Worm (Caenorhabditis elegans): ENCODE measurements around the gene K08E7.6.

The K08E7.6 gene

ce11 chrIV:12581046-12581445 lies at the start of gene K08E7.6:
Gene K08E7.6, minus strand, starts transcription at chrIV:12581146.
- TF ChIP-seq flt-1 (GFP tag; IDR thresholded peaks at IDR 0.05) (no peak), T22C8.4 (GFP tag; IDR thresholded peaks at IDR 0.05) (no peak), cog-1 (tag; optimal IDR thresholded peaks at IDR 0.05) (no peak), klf-2 (GFP tag; conservative IDR thresholded peaks at IDR 0.05) (no peak), ztf-23 (GFP tag; IDR thresholded peaks at IDR 0.05) (no peak), ztf-29 (GFP tag; IDR thresholded peaks at IDR 0.05) (no peak), ref-1 (GFP tag; conservative IDR thresholded peaks at IDR 0.05) (no peak), med-1 (GFP tag; optimal IDR thresholded peaks at IDR 0.05; ENCODE audit: insufficient read depth) (no peak), tab-1 (GFP tag; IDR thresholded peaks at IDR 0.05) (no peak)

DNA sequence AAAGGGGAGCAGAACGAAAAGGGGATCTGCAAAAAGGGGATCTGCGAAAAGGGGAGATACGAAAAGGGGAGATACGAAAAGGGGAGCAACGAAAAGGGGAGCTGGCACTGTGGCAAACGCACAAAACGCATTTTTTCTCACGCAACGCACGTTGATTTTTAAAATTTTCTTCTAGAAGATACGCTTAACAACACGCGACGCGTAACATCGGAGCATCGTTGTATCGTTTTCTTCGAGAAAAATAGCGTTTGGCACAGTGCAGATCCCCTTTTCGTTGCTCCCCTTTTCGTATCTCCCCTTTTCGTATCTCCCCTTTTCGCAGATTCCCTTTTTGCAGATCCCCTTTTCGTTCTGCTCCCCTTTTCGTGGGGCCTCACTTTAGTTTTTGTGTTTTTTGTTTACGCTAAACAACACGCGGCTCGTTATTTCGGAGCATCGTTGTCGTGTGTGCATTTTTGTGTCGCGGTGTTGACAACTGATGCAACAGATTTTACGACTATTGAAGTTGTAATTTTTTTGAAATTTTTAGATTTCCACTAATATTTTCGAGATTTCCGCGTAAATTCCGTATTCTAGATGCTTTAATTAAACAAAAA lies 40.6 kb upstream of the K08E7.6 start:
- TF ChIP-seq ztf-23 (GFP tag; IDR thresholded peaks at IDR 0.05) (0 out of 2 replicates have a peak, but pooled peaks have one; percentile 26), ref-1 (GFP tag; conservative IDR thresholded peaks at IDR 0.05) (0 out of 2 replicates have a peak, but pooled peaks have one; percentile 12)

- no peak for TF ChIP-seq T22C8.4 (GFP tag; IDR thresholded peaks at IDR 0.05)
- no peak for TF ChIP-seq med-1 (GFP tag; optimal IDR thresholded peaks at IDR 0.05; ENCODE audit: insufficient read depth)
- TF ChIP-seq klf-2 (GFP tag; conservative IDR thresholded peaks at IDR 0.05): no peak
- TF ChIP-seq cog-1 (tag; optimal IDR thresholded peaks at IDR 0.05): no peak
- TF ChIP-seq tab-1 (GFP tag; IDR thresholded peaks at IDR 0.05): no peak
- TF ChIP-seq flt-1 (GFP tag; IDR thresholded peaks at IDR 0.05): no peak
- no peak for TF ChIP-seq ref-1 (GFP tag; conservative IDR thresholded peaks at IDR 0.05)
- no peak for TF ChIP-seq ztf-29 (GFP tag; IDR thresholded peaks at IDR 0.05)
- no peak for TF ChIP-seq ztf-23 (GFP tag; IDR thresholded peaks at IDR 0.05)
Observed at ce11 chrIV:12620921-12621320, 40.0 kb upstream of the K08E7.6 start.

ce11 chrIV:12618877-12619276 lies 37.9 kb upstream of the K08E7.6 start:
- TF ChIP-seq ref-1 (GFP tag; conservative IDR thresholded peaks at IDR 0.05) (no peak), T22C8.4 (GFP tag; IDR thresholded peaks at IDR 0.05) (no peak), tab-1 (GFP tag; IDR thresholded peaks at IDR 0.05) (no peak), ztf-23 (GFP tag; IDR thresholded peaks at IDR 0.05) (no peak), klf-2 (GFP tag; conservative IDR thresholded peaks at IDR 0.05) (no peak), med-1 (GFP tag; optimal IDR thresholded peaks at IDR 0.05; ENCODE audit: insufficient read depth) (no peak), cog-1 (tag; optimal IDR thresholded peaks at IDR 0.05) (no peak), flt-1 (GFP tag; IDR thresholded peaks at IDR 0.05) (no peak), ztf-29 (GFP tag; IDR thresholded peaks at IDR 0.05) (no peak)

DNA sequence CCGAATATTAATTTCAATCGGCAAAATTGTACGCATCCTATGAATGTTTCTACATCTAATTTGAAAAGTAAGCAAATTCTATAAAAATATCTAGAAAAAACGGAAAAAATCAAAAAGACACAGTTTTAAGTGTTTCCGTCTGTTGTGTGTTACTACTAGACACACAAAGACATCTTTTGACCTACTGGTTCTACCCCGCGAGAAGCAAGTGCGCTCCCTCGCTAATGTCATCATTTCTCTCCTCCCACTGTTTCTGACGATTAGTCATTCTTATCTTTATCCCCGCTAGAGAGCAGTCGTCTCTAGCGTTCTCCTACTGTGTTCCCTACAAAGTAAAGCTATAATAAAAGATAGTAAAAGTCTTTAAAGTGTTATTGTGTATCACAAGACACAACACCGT lies 37.0 kb upstream of the K08E7.6 start:
- TF ChIP-seq klf-2 (GFP tag; conservative IDR thresholded peaks at IDR 0.05) (no peak), tab-1 (GFP tag; IDR thresholded peaks at IDR 0.05) (no peak)

DNA sequence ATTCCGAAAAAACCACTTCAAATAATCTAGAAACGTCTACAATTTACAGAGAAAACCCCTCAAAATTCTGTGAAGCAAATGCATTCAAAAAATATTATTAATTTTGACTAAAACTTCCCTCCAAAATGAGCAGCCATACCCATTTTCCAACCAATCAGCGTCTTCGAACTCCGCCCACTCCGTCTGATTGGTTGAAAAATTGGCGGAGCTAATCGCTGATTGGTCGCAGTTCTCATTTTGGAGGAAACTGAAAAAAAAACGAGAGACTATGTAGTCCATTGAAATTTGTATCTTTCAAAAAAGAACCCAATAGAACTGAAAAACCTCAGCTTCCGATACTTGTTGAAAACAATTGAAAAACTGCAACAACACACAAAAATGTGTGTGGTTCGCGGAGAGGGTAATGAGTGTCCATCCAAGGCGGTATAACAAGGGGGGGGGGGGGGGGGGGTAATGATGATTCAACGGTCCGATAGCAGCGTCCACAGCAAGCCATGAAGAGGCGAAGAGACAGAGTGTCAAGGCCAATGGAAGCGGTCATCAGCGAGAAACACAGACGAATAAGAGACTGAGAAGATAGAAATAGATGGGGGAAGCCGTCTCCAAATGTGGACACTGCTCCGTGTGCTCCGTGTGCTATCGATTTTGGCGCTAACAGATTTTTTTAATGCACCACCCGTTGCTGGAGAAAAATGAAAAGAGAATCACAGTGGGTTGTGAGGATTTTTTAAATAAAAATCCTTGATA lies 36.2 kb upstream of the K08E7.6 start:
- TF ChIP-seq klf-2 (GFP tag; conservative IDR thresholded peaks at IDR 0.05) (no peak), ztf-29 (GFP tag; IDR thresholded peaks at IDR 0.05) (peak; percentile 87), flt-1 (GFP tag; IDR thresholded peaks at IDR 0.05) (peak; percentile 74), cog-1 (tag; optimal IDR thresholded peaks at IDR 0.05) (no peak), med-1 (GFP tag; optimal IDR thresholded peaks at IDR 0.05; ENCODE audit: insufficient read depth) (no peak), tab-1 (GFP tag; IDR thresholded peaks at IDR 0.05) (peak; percentile 13; the same call in 1 of the 2 replicates), T22C8.4 (GFP tag; IDR thresholded peaks at IDR 0.05) (no peak)

DNA sequence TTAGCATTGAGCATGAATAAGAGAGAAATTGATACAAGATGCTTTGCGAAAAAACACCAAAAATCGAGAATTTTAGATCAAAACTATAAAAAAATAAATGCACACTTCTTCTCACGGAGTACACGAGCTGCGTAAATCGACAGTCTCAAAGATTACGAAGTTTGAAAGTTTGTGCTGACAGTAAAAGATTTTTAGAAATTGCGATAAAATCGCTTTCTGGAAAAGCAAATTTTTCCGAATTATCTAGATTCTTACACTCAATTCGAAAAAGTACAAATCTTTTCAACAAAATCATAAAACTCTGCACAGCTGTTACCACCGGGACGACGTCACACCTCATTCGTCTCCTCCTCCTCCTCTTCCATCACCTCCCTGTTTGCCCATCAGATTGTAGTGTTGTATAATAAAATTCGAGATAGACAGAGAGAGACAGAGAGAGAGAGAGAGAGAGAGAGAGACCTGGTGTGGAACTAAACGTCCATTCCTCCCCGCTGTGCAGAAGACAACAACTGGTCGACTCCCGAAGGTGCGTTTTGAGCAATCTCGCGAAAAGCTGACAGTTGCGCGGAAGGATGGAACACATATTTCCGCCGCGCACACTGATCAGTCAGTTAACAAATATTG lies 34.3 kb upstream of the K08E7.6 start:
- no peak for TF ChIP-seq ref-1 (GFP tag; conservative IDR thresholded peaks at IDR 0.05)
- 0 out of 2 replicates have a peak, but pooled peaks have one; percentile 37 for TF ChIP-seq flt-1 (GFP tag; IDR thresholded peaks at IDR 0.05)
- TF ChIP-seq tab-1 (GFP tag; IDR thresholded peaks at IDR 0.05): no peak
- TF ChIP-seq cog-1 (tag; optimal IDR thresholded peaks at IDR 0.05): peak; percentile 30

ce11 chrIV:12614624-12615023 lies 33.7 kb upstream of the K08E7.6 start, which contains the start of gene efa-6:
Gene efa-6, minus strand, starts transcription at chrIV:12614724.
- TF ChIP-seq flt-1 (GFP tag; IDR thresholded peaks at IDR 0.05) (no peak), med-1 (GFP tag; optimal IDR thresholded peaks at IDR 0.05; ENCODE audit: insufficient read depth) (no peak), cog-1 (tag; optimal IDR thresholded peaks at IDR 0.05) (no peak), tab-1 (GFP tag; IDR thresholded peaks at IDR 0.05) (no peak), ztf-29 (GFP tag; IDR thresholded peaks at IDR 0.05) (no peak), ztf-23 (GFP tag; IDR thresholded peaks at IDR 0.05) (no peak), ref-1 (GFP tag; conservative IDR thresholded peaks at IDR 0.05) (no peak), T22C8.4 (GFP tag; IDR thresholded peaks at IDR 0.05) (no peak), klf-2 (GFP tag; conservative IDR thresholded peaks at IDR 0.05) (no peak)

DNA sequence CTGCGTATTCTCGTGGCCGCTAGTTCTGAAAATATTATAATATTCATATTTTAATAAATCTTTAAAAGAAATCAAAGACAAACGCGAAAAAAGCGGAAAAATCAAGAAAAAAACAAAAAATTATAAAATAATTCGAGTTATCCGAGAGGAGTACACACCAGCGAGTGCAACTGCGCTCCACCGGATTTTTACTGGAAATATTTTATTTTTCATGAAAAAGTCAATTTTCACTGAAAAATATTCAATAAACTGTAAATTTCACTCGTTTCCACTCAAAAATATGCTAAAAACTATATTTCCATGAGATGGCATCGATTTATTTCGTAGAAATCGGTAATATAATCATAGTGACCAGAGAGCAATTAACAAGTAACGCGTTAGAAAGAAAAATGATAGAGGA lies 24.5 kb upstream of the K08E7.6 start, which contains the start of gene Y55D9A.2:
Gene Y55D9A.2, minus strand, starts transcription at position 31 of the 400 bp plus-strand sequence.
- no peak for TF ChIP-seq cog-1 (tag; optimal IDR thresholded peaks at IDR 0.05)
- 0 out of 2 replicates have a peak, but pooled peaks have one; percentile 40 for TF ChIP-seq flt-1 (GFP tag; IDR thresholded peaks at IDR 0.05)

DNA sequence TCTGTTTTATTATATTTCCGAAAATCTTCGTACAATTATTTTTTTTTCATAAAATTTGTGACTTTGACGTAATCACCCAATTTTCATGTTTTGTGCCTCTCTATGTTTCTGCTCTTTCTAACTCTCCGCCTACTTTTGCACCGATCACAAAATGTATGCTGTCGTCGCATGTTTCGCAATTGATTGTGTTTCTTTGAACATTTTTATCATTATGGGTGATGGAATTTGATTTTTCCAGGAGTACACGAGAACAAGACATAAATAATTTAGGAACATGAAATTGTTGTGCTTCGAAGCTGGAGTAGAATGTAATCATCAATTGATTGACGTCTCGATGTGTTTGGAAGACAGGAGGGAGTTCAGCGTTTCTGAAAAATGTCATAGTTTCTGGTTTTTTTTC lies 20.0 kb upstream of the K08E7.6 start:
- TF ChIP-seq ref-1 (GFP tag; conservative IDR thresholded peaks at IDR 0.05): no peak
- no peak for TF ChIP-seq ztf-23 (GFP tag; IDR thresholded peaks at IDR 0.05)
- no peak for TF ChIP-seq klf-2 (GFP tag; conservative IDR thresholded peaks at IDR 0.05)
- TF ChIP-seq med-1 (GFP tag; optimal IDR thresholded peaks at IDR 0.05; ENCODE audit: insufficient read depth): no peak
- TF ChIP-seq cog-1 (tag; optimal IDR thresholded peaks at IDR 0.05): no peak
- no peak for TF ChIP-seq flt-1 (GFP tag; IDR thresholded peaks at IDR 0.05)
- TF ChIP-seq T22C8.4 (GFP tag; IDR thresholded peaks at IDR 0.05): no peak
- no peak for TF ChIP-seq tab-1 (GFP tag; IDR thresholded peaks at IDR 0.05)
- no peak for TF ChIP-seq ztf-29 (GFP tag; IDR thresholded peaks at IDR 0.05)

Measured in whole organism, midembryonic.